Fruit fly (Drosophila melanogaster) whole organism, embryonic: ENCODE results near the gene ND-PDSW.

Experiments used
- ATbp ChIP-seq: fragments of 200-800 bp; sonication (Bioruptor generic); optimal IDR thresholded peaks from 2 replicates; lab custom pipeline; 2017; ENCODE audit warnings: missing biosample characterization, mild to moderate bottlenecking, missing genetic modification characterization, missing genetic modification reagents
- Abd-B ChIP-seq: fragments of 200-800 bp; sonication (Bioruptor generic); optimal IDR thresholded peaks from 2 replicates; lab custom pipeline; 2018; ENCODE audit warnings: missing biosample characterization, mild to moderate bottlenecking, missing genetic modification characterization, moderate library complexity
- Antp ChIP-seq: fragments of 200-800 bp; sonication (Bioruptor generic); optimal IDR thresholded peaks from 3 replicates; lab custom pipeline; 2016; ENCODE audit warnings: missing biosample characterization, missing genetic modification characterization
- Bgb ChIP-seq: fragments of 200-800 bp; sonication (Bioruptor generic); IDR thresholded peaks from 2 replicates; pipeline ENCODE4 v1.3.6; 2022; ENCODE audit warnings: missing biosample characterization, missing genetic modification characterization; ENCODE audit not compliant: partially characterized antibody
- Blimp-1 ChIP-seq: fragments of 200-800 bp; sonication (Bioruptor generic); optimal IDR thresholded peaks from 3 replicates; lab custom pipeline; 2018; ENCODE audit warnings: missing biosample characterization, missing genetic modification characterization, mild to moderate bottlenecking, moderate library complexity, missing genetic modification reagents
- CG10209 ChIP-seq: fragments of 200-800 bp; sonication (Bioruptor generic); optimal IDR thresholded peaks from 3 replicates; lab custom pipeline; 2017; ENCODE audit warnings: missing biosample characterization, mild to moderate bottlenecking, missing genetic modification characterization, missing genetic modification reagents
- CG13287 ChIP-seq: fragments of 200-800 bp; sonication (Bioruptor generic); IDR thresholded peaks from 2 replicates; pipeline ENCODE4 v1.3.6; 2022; ENCODE audit warnings: missing biosample characterization, missing genetic modification characterization; ENCODE audit not compliant: partially characterized antibody
- CG13424 ChIP-seq: fragments of 200-800 bp; sonication (Bioruptor generic); optimal IDR thresholded peaks from 2 replicates; lab custom pipeline; 2019; ENCODE audit warnings: missing biosample characterization, mild to moderate bottlenecking, missing genetic modification characterization, moderate library complexity
- CG14050 ChIP-seq: fragments of 200-800 bp; sonication (Bioruptor generic); IDR thresholded peaks from 3 replicates; pipeline ENCODE4 v1.3.6; 2022; ENCODE audit warnings: missing biosample characterization, missing genetic modification characterization
- CG14965 ChIP-seq: fragments of 200-800 bp; sonication (Bioruptor generic); optimal IDR thresholded peaks from 2 replicates; lab custom pipeline; 2016; ENCODE audit warnings: missing biosample characterization, missing genetic modification characterization, borderline replicate concordance
- CG15696 ChIP-seq: fragments of 200-800 bp; sonication (Bioruptor generic); optimal IDR thresholded peaks from 2 replicates; lab custom pipeline; 2019; ENCODE audit warnings: missing biosample characterization, mild to moderate bottlenecking, missing genetic modification characterization, moderate library complexity
- CG16779 ChIP-seq: fragments of 200-800 bp; sonication (Bioruptor generic); IDR thresholded peaks from 2 replicates; pipeline ENCODE4 v1.3.6; 2022; ENCODE audit warnings: missing biosample characterization, missing genetic modification characterization
- CG17568 ChIP-seq: fragments of 200-800 bp; sonication (Bioruptor generic); optimal IDR thresholded peaks from 2 replicates; lab custom pipeline; 2018; ENCODE audit warnings: missing biosample characterization, mild to moderate bottlenecking, missing genetic modification characterization, moderate library complexity
- CG31224 ChIP-seq: fragments of 200-800 bp; sonication (Bioruptor generic); IDR thresholded peaks from 2 replicates; pipeline ENCODE4 v1.3.6; 2022; ENCODE audit warnings: missing biosample characterization, missing genetic modification characterization
- CG3281 ChIP-seq: fragments of 200-800 bp; sonication (Bioruptor generic); optimal IDR thresholded peaks from 3 replicates; lab custom pipeline; 2017; ENCODE audit warnings: missing biosample characterization, mild to moderate bottlenecking, missing genetic modification characterization
- CG34422 ChIP-seq: fragments of 200-800 bp; sonication (Bioruptor generic); IDR thresholded peaks from 3 replicates; pipeline ENCODE4 v1.3.6; 2022; ENCODE audit warnings: missing biosample characterization, missing genetic modification characterization
- CG3847 ChIP-seq: fragments of 200-800 bp; sonication (Bioruptor generic); IDR thresholded peaks from 2 replicates; pipeline ENCODE4 v1.3.6; 2022; ENCODE audit warnings: missing biosample characterization, missing genetic modification characterization
- CG4328 ChIP-seq: fragments of 200-800 bp; sonication (Bioruptor generic); optimal IDR thresholded peaks from 3 replicates; lab custom pipeline; 2017; ENCODE audit warnings: missing biosample characterization, missing genetic modification reagents, missing genetic modification characterization
- CG6813 ChIP-seq: fragments of 200-800 bp; sonication (Bioruptor generic); optimal IDR thresholded peaks from 2 replicates; lab custom pipeline; 2017; ENCODE audit warnings: missing biosample characterization, missing genetic modification characterization, mild to moderate bottlenecking, moderate library complexity, missing genetic modification reagents
- CG8281 ChIP-seq: fragments of 200-800 bp; sonication (Bioruptor generic); optimal IDR thresholded peaks from 2 replicates; lab custom pipeline; 2018; ENCODE audit warnings: missing biosample characterization, mild to moderate bottlenecking, missing genetic modification characterization, moderate library complexity
- CG9876 ChIP-seq: fragments of 200-800 bp; sonication (Bioruptor generic); optimal IDR thresholded peaks from 2 replicates; lab custom pipeline; 2016; ENCODE audit warnings: missing biosample characterization, missing genetic modification characterization
- D ChIP-seq, 2 experiments: fragments of 200-800 bp in 1 of 2; fragments of >200 bp in 1 of 2; sonication (Bioruptor generic) in 1 of 2; optimal IDR thresholded peaks; 2 replicates in 1 of 2; 3 replicates in 1 of 2; lab custom pipeline; 2017; ENCODE audit warnings: mild to moderate bottlenecking in 1 of 2, missing biosample characterization in 1 of 2, missing genetic modification characterization in 1 of 2, missing genetic modification reagents in 1 of 2
- D19B ChIP-seq: fragments of 200-800 bp; sonication (Bioruptor generic); optimal IDR thresholded peaks from 2 replicates; lab custom pipeline; 2017; ENCODE audit warnings: missing biosample characterization, mild to moderate bottlenecking, missing genetic modification characterization
- HHEX ChIP-seq: fragments of 200-800 bp; sonication (Bioruptor generic); optimal IDR thresholded peaks from 3 replicates; lab custom pipeline; 2017; ENCODE audit warnings: missing biosample characterization, mild to moderate bottlenecking, missing genetic modification characterization, missing genetic modification reagents
- HLH3B ChIP-seq: fragments of 200-800 bp; sonication (Bioruptor generic); IDR thresholded peaks from 2 replicates; pipeline ENCODE4 v1.3.6; 2022; ENCODE audit warnings: missing biosample characterization, missing genetic modification characterization
- HLH54F ChIP-seq: fragments of 200-800 bp; sonication (Bioruptor generic); optimal IDR thresholded peaks from 3 replicates; lab custom pipeline; 2016; ENCODE audit warnings: missing biosample characterization, missing genetic modification characterization
- NFAT ChIP-seq: fragments of 200-800 bp; sonication (Bioruptor generic); IDR thresholded peaks from 2 replicates; pipeline ENCODE4 v1.3.6; 2022; ENCODE audit warnings: missing biosample characterization, missing genetic modification characterization
- NK7.1 ChIP-seq: fragments of 200-800 bp; sonication (Bioruptor generic); optimal IDR thresholded peaks from 3 replicates; lab custom pipeline; 2016; ENCODE audit warnings: missing biosample characterization, missing genetic modification characterization
- Nf-YA ChIP-seq: fragments of 200-800 bp; sonication (Bioruptor generic); IDR thresholded peaks from 2 replicates; pipeline ENCODE4 v1.3.6; 2022; ENCODE audit warnings: missing biosample characterization, missing genetic modification characterization
- Optix ChIP-seq: fragments of 200-800 bp; sonication (Bioruptor generic); IDR thresholded peaks from 3 replicates; pipeline ENCODE4 v1.3.6; 2022; ENCODE audit warnings: missing biosample characterization, missing genetic modification characterization
- PHDP ChIP-seq: fragments of 200-800 bp; sonication (Bioruptor generic); optimal IDR thresholded peaks from 3 replicates; lab custom pipeline; 2018; ENCODE audit warnings: missing biosample characterization, mild to moderate bottlenecking, missing genetic modification characterization, moderate library complexity
- ash1 ChIP-seq: fragments of 200-800 bp; sonication (Bioruptor generic); optimal IDR thresholded peaks from 2 replicates; lab custom pipeline; 2018; ENCODE audit warnings: missing biosample characterization, mild to moderate bottlenecking, missing genetic modification characterization
- bigmax ChIP-seq: fragments of 200-800 bp; sonication (Bioruptor generic); optimal IDR thresholded peaks from 2 replicates; lab custom pipeline; 2018; ENCODE audit warnings: missing biosample characterization, mild to moderate bottlenecking, missing genetic modification characterization
- crol ChIP-seq: fragments of 200-800 bp; sonication (Bioruptor generic); IDR thresholded peaks from 2 replicates; pipeline ENCODE4 v1.3.6; 2022; ENCODE audit warnings: missing biosample characterization, missing genetic modification characterization
- danr ChIP-seq: fragments of 200-800 bp; sonication (Bioruptor generic); IDR thresholded peaks from 2 replicates; pipeline ENCODE4 v1.3.6; 2022; ENCODE audit warnings: missing biosample characterization, missing genetic modification characterization
- dmrt11E ChIP-seq: fragments of 200-800 bp; sonication (Bioruptor generic); optimal IDR thresholded peaks from 3 replicates; lab custom pipeline; 2018; ENCODE audit warnings: missing biosample characterization, mild to moderate bottlenecking, missing genetic modification characterization, moderate library complexity
- ems ChIP-seq: fragments of 200-800 bp; sonication (Bioruptor generic); optimal IDR thresholded peaks from 3 replicates; lab custom pipeline; 2016; ENCODE audit warnings: missing biosample characterization, missing genetic modification characterization
- ewg ChIP-seq: fragments of 200-800 bp; sonication (Bioruptor generic); optimal IDR thresholded peaks from 3 replicates; lab custom pipeline; 2017; ENCODE audit warnings: mild to moderate bottlenecking, missing biosample characterization, missing genetic modification reagents, missing genetic modification characterization
- fd102C ChIP-seq: fragments of 200-800 bp; sonication (Bioruptor generic); optimal IDR thresholded peaks from 2 replicates; lab custom pipeline; 2018; ENCODE audit warnings: missing biosample characterization, mild to moderate bottlenecking, missing genetic modification characterization, moderate library complexity
- ftz-f1 ChIP-seq: fragments of 200-800 bp; sonication (Bioruptor generic); optimal IDR thresholded peaks from 2 replicates; lab custom pipeline; 2016; ENCODE audit warnings: missing biosample characterization, missing genetic modification characterization
- hth ChIP-seq: fragments of >200 bp; optimal IDR thresholded peaks from 2 replicates; lab custom pipeline; 2017; ENCODE audit warnings: inconsistent platforms
- kah ChIP-seq: fragments of 200-800 bp; sonication (Bioruptor generic); optimal IDR thresholded peaks from 2 replicates; lab custom pipeline; 2018; ENCODE audit warnings: missing biosample characterization, mild to moderate bottlenecking, missing genetic modification characterization
- knrl ChIP-seq: fragments of 200-800 bp; sonication (Bioruptor generic); IDR thresholded peaks from 3 replicates; pipeline ENCODE4 v1.3.6; 2022; ENCODE audit warnings: missing biosample characterization, missing genetic modification characterization; ENCODE audit not compliant: partially characterized antibody
- peb ChIP-seq: fragments of 200-800 bp; sonication (Bioruptor generic); IDR thresholded peaks from 2 replicates; pipeline ENCODE4 v1.3.6; 2022; ENCODE audit warnings: missing biosample characterization, missing genetic modification characterization
- rib ChIP-seq: fragments of 200-800 bp; sonication (Bioruptor generic); IDR thresholded peaks from 2 replicates; pipeline ENCODE4 v1.3.6; 2022; ENCODE audit warnings: missing biosample characterization, missing genetic modification characterization
- salm ChIP-seq: fragments of 200-800 bp; sonication (Bioruptor generic); optimal IDR thresholded peaks from 2 replicates; lab custom pipeline; 2018; ENCODE audit warnings: missing biosample characterization, mild to moderate bottlenecking, missing genetic modification characterization
- sens ChIP-seq: fragments of 200-800 bp; sonication (Bioruptor generic); peaks from one replicate; lab custom pipeline; 2016; ENCODE audit warnings: missing biosample characterization, missing genetic modification characterization
- seq ChIP-seq: fragments of 200-800 bp; sonication (Bioruptor generic); IDR thresholded peaks from 2 replicates; pipeline ENCODE4 v1.3.6; 2022; ENCODE audit warnings: missing biosample characterization, missing genetic modification characterization
- toy ChIP-seq: fragments of 200-800 bp; sonication (Bioruptor generic); IDR thresholded peaks from 2 replicates; pipeline ENCODE4 v1.3.6; 2022; ENCODE audit warnings: missing biosample characterization, missing genetic modification characterization
- tup ChIP-seq: fragments of 200-800 bp; sonication (Bioruptor generic); optimal IDR thresholded peaks from 2 replicates; lab custom pipeline; 2016; ENCODE audit warnings: missing biosample characterization, mild to moderate bottlenecking, missing genetic modification characterization, moderate library complexity
- yki ChIP-seq: fragments of >200 bp; optimal IDR thresholded peaks from 3 replicates; lab custom pipeline; 2018

ND-PDSW gene

dm6 chr2L:3437068-3437467, 28.9 kb upstream of the ND-PDSW start (continued):
- no peak for TF ChIP-seq ftz-f1
- TF ChIP-seq NK7.1 (GFP tag; lab: Kevin White, UChicago): no peak
- TF ChIP-seq CG31224 (GFP tag; lab: Robert Waterston, UW): no peak
- TF ChIP-seq kah (GFP tag; lab: Kevin White, UChicago): peak; percentile 65
- TF ChIP-seq HHEX (GFP tag; lab: Kevin White, UChicago): peak; percentile 40
- no peak for TF ChIP-seq CG16779 (GFP tag; lab: Robert Waterston, UW)
- TF ChIP-seq CG34422: peak; percentile 67; the same call in 2 of the 3 replicates
- peak; percentile 13 for TF ChIP-seq CG4328 (GFP tag; lab: Kevin White, UChicago)
- no peak for TF ChIP-seq danr (GFP tag; lab: Robert Waterston, UW)
- TF ChIP-seq ems (GFP tag; lab: Kevin White, UChicago): peak; percentile 4
- TF ChIP-seq ewg (GFP tag; lab: Kevin White, UChicago): peak; percentile 18
- TF ChIP-seq CG6813 (GFP tag; lab: Kevin White, UChicago): peak; percentile 49
- peak; percentile 73 for TF ChIP-seq HLH3B (GFP tag; lab: Robert Waterston, UW)
- TF ChIP-seq D19B (GFP tag; lab: Kevin White, UChicago): no peak
- no peak for TF ChIP-seq tup
- no peak for TF ChIP-seq CG17568 (GFP tag; lab: Kevin White, UChicago)
- TF ChIP-seq Abd-B (GFP tag; lab: Kevin White, UChicago): no peak
- TF ChIP-seq Bgb (GFP tag; lab: Robert Waterston, UW): no peak
- peak; percentile 71 for TF ChIP-seq CG13424 (tag; lab: Kevin White, UChicago)
- no peak for TF ChIP-seq Antp (GFP tag; lab: Kevin White, UChicago)
- TF ChIP-seq ATbp (GFP tag; lab: Kevin White, UChicago): peak; percentile 56
- TF ChIP-seq CG15696 (tag; lab: Kevin White, UChicago): peak; percentile 53
- TF ChIP-seq knrl (GFP tag; lab: Robert Waterston, UW): no peak
- peak; percentile 34 for TF ChIP-seq dmrt11E
- TF ChIP-seq seq (GFP tag; lab: Robert Waterston, UW): peak; percentile 64; the same call in 1 of the 2 replicates
- no peak for TF ChIP-seq yki (lab: Kevin White, UChicago)
- TF ChIP-seq fd102C (GFP tag; lab: Kevin White, UChicago): no peak
- TF ChIP-seq salm (tag; lab: Kevin White, UChicago): peak; percentile 60
- peak; percentile 27 for TF ChIP-seq CG10209 (GFP tag; lab: Kevin White, UChicago)
- no peak for TF ChIP-seq CG14965 (GFP tag; lab: Kevin White, UChicago)
- peak; percentile 29 for TF ChIP-seq CG8281
- TF ChIP-seq Optix (GFP tag; lab: Robert Waterston, UW): peak; percentile 40; the same call in 1 of the 3 replicates
- TF ChIP-seq Blimp-1: peak; percentile 69
- peak; percentile 95 for TF ChIP-seq sens (GFP tag; lab: Kevin White, UChicago)
- no peak for TF ChIP-seq toy (GFP tag; lab: Robert Waterston, UW)
- TF ChIP-seq peb (GFP tag; lab: Robert Waterston, UW): no peak
- TF ChIP-seq NFAT: no peak
- no peak for TF ChIP-seq rib
- no peak for TF ChIP-seq D (optimal IDR thresholded peaks at IDR 0.05; lab: Kevin White, UChicago)
- peak; percentile 25 for TF ChIP-seq D (GFP tag; optimal IDR thresholded peaks at IDR 0.05; lab: Kevin White, UChicago)
- no peak for TF ChIP-seq crol
- TF ChIP-seq CG14050 (GFP tag; lab: Robert Waterston, UW): peak; percentile 37; the same call in 2 of the 3 replicates
- no peak for TF ChIP-seq ash1 (GFP tag; lab: Kevin White, UChicago)
- TF ChIP-seq PHDP (tag; lab: Kevin White, UChicago): peak; percentile 70
- TF ChIP-seq hth (lab: Kevin White, UChicago): no peak
- TF ChIP-seq Nf-YA (GFP tag; lab: Robert Waterston, UW): peak; percentile 55; the same call in 1 of the 2 replicates
- peak; percentile 23 for TF ChIP-seq CG3281 (GFP tag; lab: Kevin White, UChicago)
- no peak for TF ChIP-seq CG9876 (GFP tag; lab: Kevin White, UChicago)
- no peak for TF ChIP-seq CG3847 (GFP tag; lab: Robert Waterston, UW)
- TF ChIP-seq CG13287: no peak
- no peak for TF ChIP-seq bigmax (GFP tag; lab: Kevin White, UChicago)
- TF ChIP-seq HLH54F (GFP tag; lab: Kevin White, UChicago): no peak
